Fruit fly (Drosophila melanogaster) S2 (cell line): Measurements from ENCODE around the gene CG12784.

Experiments used
- CG8478 ChIP-seq: fragments of >200 bp; optimal IDR thresholded peaks from 2 replicates; lab custom pipeline; 2018
- CTCF ChIP-seq, 2 experiments: fragments of >200 bp; optimal IDR thresholded peaks; 2 replicates each; lab custom pipeline; 2018

dm6 chr3R:15774128-15774527 is 11.2 kb downstream of the CG12784 start, which contains the start of gene Ttc26:
- no peak for TF ChIP-seq CTCF (optimal IDR thresholded peaks at IDR 0.05; lab: Kevin White, UChicago)
- TF ChIP-seq CG8478 = no peak
